Fruit fly (Drosophila melanogaster): ENCODE results near the gene CG7091.

Gene CG7091

DNA sequence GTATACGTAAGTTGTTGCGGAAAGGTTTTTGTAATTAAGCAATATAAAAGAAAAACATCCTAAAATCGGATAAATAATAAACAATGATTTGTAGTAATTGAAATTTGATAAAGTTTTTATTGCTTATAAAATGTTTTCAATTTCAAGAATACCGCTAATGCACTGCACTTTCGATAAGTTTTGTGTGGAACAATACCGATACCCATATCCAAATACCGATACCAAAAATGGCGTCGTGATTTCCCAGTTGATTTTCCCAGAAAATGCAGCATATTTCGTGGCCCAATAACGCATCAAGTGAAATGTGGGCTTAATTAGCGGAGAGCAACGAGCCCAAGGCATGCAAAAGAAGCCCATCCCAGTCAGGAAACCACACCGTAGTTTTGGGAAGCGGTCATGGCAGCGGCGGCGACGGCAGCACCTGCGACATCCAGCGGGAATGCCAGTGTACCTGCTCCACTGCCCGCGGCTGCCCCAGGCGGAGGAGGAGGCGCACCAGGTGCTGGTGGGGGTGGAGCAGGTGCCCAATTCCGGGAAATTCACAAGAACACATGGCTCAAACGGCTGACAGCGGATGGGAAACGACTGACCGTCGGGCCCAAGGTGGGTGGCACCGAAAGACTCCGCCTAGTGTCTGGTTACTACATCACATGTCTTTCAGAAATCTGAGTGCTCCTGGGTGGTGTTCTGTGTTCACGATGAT lies 8.2 kb downstream of the CG7091 start, which contains the start of gene CG31342 (continued):
- TF ChIP-seq ato (GFP tag; IDR thresholded peaks at IDR 0.05; ENCODE audit: partially characterized antibody) (peak; percentile 23; the same call in 1 of the 2 replicates), MESR4 (GFP tag; optimal IDR thresholded peaks at IDR 0.05) (peak; percentile 96), CG12071 (GFP tag; optimal IDR thresholded peaks at IDR 0.05) (no peak), CG1603 (tag; optimal IDR thresholded peaks at IDR 0.05) (no peak), oc (tag; optimal IDR thresholded peaks at IDR 0.05) (no peak), CG17829 (tag; optimal IDR thresholded peaks at IDR 0.05) (peak; percentile 76), dimm (GFP tag; IDR thresholded peaks at IDR 0.05) (no peak), D (optimal IDR thresholded peaks at IDR 0.05) (no peak), D (GFP tag; optimal IDR thresholded peaks at IDR 0.05) (no peak), CG9437 (GFP tag; optimal IDR thresholded peaks at IDR 0.05) (no peak), CG10979 (tag; optimal IDR thresholded peaks at IDR 0.05) (peak; percentile 61), CG8359 (GFP tag; optimal IDR thresholded peaks at IDR 0.05; ENCODE audit: borderline replicate concordance) (no peak), CG32767 (GFP tag; IDR thresholded peaks at IDR 0.05) (no peak), CG13123 (GFP tag; optimal IDR thresholded peaks at IDR 0.05) (no peak), CG10565 (GFP tag; optimal IDR thresholded peaks at IDR 0.05) (no peak), Dref (GFP tag; IDR thresholded peaks at IDR 0.05) (peak; percentile 70), sna (GFP tag; IDR thresholded peaks at IDR 0.05; ENCODE audit: partially characterized antibody) (peak; percentile 61; the same call in 1 of the 2 replicates), repo (GFP tag; optimal IDR thresholded peaks at IDR 0.05) (no peak), twi (tag; optimal IDR thresholded peaks at IDR 0.05) (no peak), zf30C (GFP tag; optimal IDR thresholded peaks at IDR 0.05) (no peak), CG4404 (GFP tag; IDR thresholded peaks at IDR 0.05) (no peak), CG14050 (GFP tag; IDR thresholded peaks at IDR 0.05) (no peak), kay (GFP tag; optimal IDR thresholded peaks at IDR 0.05) (no peak), pita (GFP tag; optimal IDR thresholded peaks at IDR 0.05) (no peak), az2 (GFP tag; optimal IDR thresholded peaks at IDR 0.05) (peak; percentile 42), Dip2 (GFP tag; IDR thresholded peaks at IDR 0.05) (no peak), bigmax (GFP tag; optimal IDR thresholded peaks at IDR 0.05) (no peak), vvl (GFP tag; IDR thresholded peaks at IDR 0.05) (peak; percentile 63; the same call in 1 of the 2 replicates), Poxn (GFP tag; IDR thresholded peaks at IDR 0.05) (no peak), CG7987 (GFP tag; optimal IDR thresholded peaks at IDR 0.05) (no peak), CG34376 (GFP tag; optimal IDR thresholded peaks at IDR 0.05) (peak; percentile 38), slbo (GFP tag; IDR thresholded peaks at IDR 0.05) (peak; percentile 41; the same call in 1 of the 2 replicates), CG10959 (GFP tag; IDR thresholded peaks at IDR 0.05) (no peak), CG18476 (GFP tag; optimal IDR thresholded peaks at IDR 0.05) (no peak), cad (GFP tag; optimal IDR thresholded peaks at IDR 0.05) (no peak), sisA (GFP tag; IDR thresholded peaks at IDR 0.05) (no peak), CG18764 (GFP tag; optimal IDR thresholded peaks at IDR 0.05) (no peak), CG12104 (GFP tag; optimal IDR thresholded peaks at IDR 0.05) (peak; percentile 24), CG13424 (tag; optimal IDR thresholded peaks at IDR 0.05) (peak; percentile 69), nmo (GFP tag; optimal IDR thresholded peaks at IDR 0.05) (peak; percentile 68), fd3F (GFP tag; optimal IDR thresholded peaks at IDR 0.05) (peak; percentile 41), CG7963 (GFP tag; IDR thresholded peaks at IDR 0.05; ENCODE audit: partially characterized antibody) (no peak), tup (GFP tag; optimal IDR thresholded peaks at IDR 0.05) (no peak), vnd (GFP tag; IDR thresholded peaks at IDR 0.05; ENCODE audit: partially characterized antibody) (peak; percentile 45), Xbp1 (GFP tag; optimal IDR thresholded peaks at IDR 0.05) (peak; percentile 28), CG17912 (GFP tag; optimal IDR thresholded peaks at IDR 0.05) (no peak), CG11504 (tag; optimal IDR thresholded peaks at IDR 0.05) (no peak), jigr1 (GFP tag; IDR thresholded peaks at IDR 0.05) (no peak), CG6272 (GFP tag; IDR thresholded peaks at IDR 0.05) (no peak), CG42726 (GFP tag; IDR thresholded peaks at IDR 0.05; ENCODE audit: partially characterized antibody) (no peak)
